Worm (Caenorhabditis elegans) whole organism, midembryonic: ENCODE measurements around the gene dpy-10.

Source experiments
- T22C8.4 ChIP-seq: fragments of 200-800 bp; sonication (Bioruptor generic); IDR thresholded peaks from 2 replicates; pipeline ENCODE4 v1.3.6; 2022; ENCODE audit warnings: missing genetic modification characterization, missing compliant biosample characterization
- cog-1 ChIP-seq: sonication (generic microtip); optimal IDR thresholded peaks from 2 replicates; lab custom pipeline; 2016; ENCODE audit warnings: missing genetic modification characterization, missing compliant biosample characterization
- flt-1 ChIP-seq: fragments of 200-800 bp; sonication (Bioruptor generic); IDR thresholded peaks from 2 replicates; pipeline ENCODE4 v1.3.6; 2022; ENCODE audit warnings: missing genetic modification characterization, missing compliant biosample characterization
- klf-2 ChIP-seq: fragments of 200-800 bp; sonication (Bioruptor generic); conservative IDR thresholded peaks from 2 replicates; pipeline ENCODE4 v1.3.6; 2022; ENCODE audit warnings: missing genetic modification reagents, missing genetic modification characterization, missing compliant biosample characterization
- med-1 ChIP-seq: sonication (generic microtip); optimal IDR thresholded peaks from 2 replicates; lab custom pipeline; 2017; ENCODE audit warnings: missing genetic modification characterization, mild to moderate bottlenecking, missing compliant biosample characterization, antibody characterized with exemption, missing genetic modification reagents; ENCODE audit not compliant: insufficient read depth
- ref-1 ChIP-seq: fragments of 200-800 bp; sonication (Bioruptor generic); conservative IDR thresholded peaks from 2 replicates; pipeline ENCODE4 v1.3.6; 2022; ENCODE audit warnings: missing genetic modification reagents, missing genetic modification characterization, missing compliant biosample characterization
- tab-1 ChIP-seq: fragments of 200-800 bp; sonication (Bioruptor generic); IDR thresholded peaks from 2 replicates; pipeline ENCODE4 v1.3.6; 2022; ENCODE audit warnings: missing genetic modification characterization, missing compliant biosample characterization
- ztf-23 ChIP-seq: fragments of 200-800 bp; sonication (Bioruptor generic); IDR thresholded peaks from 2 replicates; pipeline ENCODE4 v1.3.6; 2022; ENCODE audit warnings: missing genetic modification reagents, missing genetic modification characterization, missing compliant biosample characterization
- ztf-29 ChIP-seq: fragments of 200-800 bp; sonication (Bioruptor generic); IDR thresholded peaks from 2 replicates; pipeline ENCODE4 v1.3.6; 2022; ENCODE audit warnings: missing genetic modification reagents, missing genetic modification characterization, missing compliant biosample characterization

The dpy-10 gene

ce11 chrII:6745783-6746182 is 33.8 kb upstream of the dpy-10 start, which contains the start of gene ins-14:
Gene ins-14, minus strand, starts transcription at chrII:6745814.
- TF ChIP-seq ref-1 = no peak
- no peak for TF ChIP-seq med-1

DNA sequence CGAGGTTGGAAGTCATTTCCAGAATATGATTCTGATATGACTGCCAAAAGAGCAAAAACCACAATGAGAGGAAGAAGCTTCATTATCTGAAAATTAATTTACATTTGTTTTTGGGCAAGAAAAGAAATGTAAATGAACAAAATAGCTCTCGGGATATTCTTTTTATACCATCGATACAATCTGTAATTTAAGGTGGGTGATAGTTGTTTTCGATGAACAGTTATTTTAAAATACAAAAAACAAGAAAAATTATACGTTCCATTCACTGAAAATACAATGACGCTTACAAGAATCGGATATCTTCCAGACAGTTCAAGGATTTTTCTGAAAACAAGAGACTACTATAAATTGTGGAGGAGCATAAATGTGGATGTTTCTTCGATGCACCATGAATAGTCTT is 32.6 kb upstream of the dpy-10 start, which contains the start of gene ins-15:
TSS of gene ins-15 (minus strand) at position 101 of the 400 bp plus-strand sequence.
- TF ChIP-seq T22C8.4 (GFP tag; lab: Robert Waterston, UW) (no peak), tab-1 (GFP tag; lab: Robert Waterston, UW) (no peak), med-1 (no peak), flt-1 (GFP tag; lab: Robert Waterston, UW) (no peak), ztf-29 (GFP tag; lab: Robert Waterston, UW) (no peak), ref-1 (no peak), klf-2 (GFP tag; lab: Robert Waterston, UW) (no peak), cog-1 (no peak), ztf-23 (GFP tag; lab: Robert Waterston, UW) (no peak)

ce11 chrII:6742614-6743013 is 30.6 kb upstream of the dpy-10 start, which contains the start of gene F41G3.6:
Gene F41G3.6, plus strand, starts transcription at chrII:6742914.
- no peak for TF ChIP-seq klf-2 (GFP tag; lab: Robert Waterston, UW)
- no peak for TF ChIP-seq ztf-29 (GFP tag; lab: Robert Waterston, UW)
- no peak for TF ChIP-seq ztf-23 (GFP tag; lab: Robert Waterston, UW)
- no peak for TF ChIP-seq cog-1
- TF ChIP-seq med-1 = no peak
- no peak for TF ChIP-seq flt-1 (GFP tag; lab: Robert Waterston, UW)
- TF ChIP-seq ref-1 = no peak
- no peak for TF ChIP-seq tab-1 (GFP tag; lab: Robert Waterston, UW)
- TF ChIP-seq T22C8.4 (GFP tag; lab: Robert Waterston, UW) = no peak

- TF ChIP-seq med-1 (no peak), cog-1 (peak; percentile 41), T22C8.4 (GFP tag; lab: Robert Waterston, UW) (no peak), ztf-23 (GFP tag; lab: Robert Waterston, UW) (no peak), flt-1 (GFP tag; lab: Robert Waterston, UW) (peak; percentile 77; the same call in 1 of the 2 replicates), ztf-29 (GFP tag; lab: Robert Waterston, UW) (0 out of 2 replicates have a peak, but pooled peaks have one; percentile 34), klf-2 (GFP tag; lab: Robert Waterston, UW) (peak; percentile 64; the same call in 1 of the 2 replicates), tab-1 (GFP tag; lab: Robert Waterston, UW) (0 out of 2 replicates have a peak, but pooled peaks have one; percentile 20), ref-1 (no peak)
Measured at ce11 chrII:6741428-6741827, 29.4 kb upstream of the dpy-10 start, which contains the start of gene exos-8. Gene exos-8, plus strand, starts transcription at chrII:6741691.

DNA sequence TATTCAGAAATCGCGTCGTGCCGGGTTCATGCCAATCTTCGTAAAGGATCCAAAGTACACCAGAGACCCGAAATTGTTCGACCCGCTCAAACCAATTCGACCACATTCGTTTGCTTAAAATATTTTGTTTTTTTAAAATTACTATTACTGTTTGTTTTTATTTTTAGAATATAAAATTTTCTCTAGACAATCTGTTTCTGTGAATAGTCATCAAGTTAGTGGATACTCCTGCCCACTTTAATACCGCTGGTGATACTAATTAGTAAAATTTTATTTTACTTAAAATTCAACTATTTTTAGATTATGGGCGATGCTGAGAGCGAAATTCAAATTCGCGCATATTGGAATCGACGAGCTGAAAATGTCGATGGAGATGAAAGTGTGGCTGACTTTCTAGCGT is 24.6 kb upstream of the dpy-10 start, which contains the start of gene T14B4.1:
TSS of gene T14B4.1 (plus strand) at position 301 of the 400 bp plus-strand sequence.
- TF ChIP-seq ztf-29 (GFP tag; lab: Robert Waterston, UW) = no peak
- TF ChIP-seq med-1 = no peak
- TF ChIP-seq ztf-23 (GFP tag; lab: Robert Waterston, UW) = no peak
- TF ChIP-seq flt-1 (GFP tag; lab: Robert Waterston, UW) = no peak
- TF ChIP-seq cog-1 = no peak
- no peak for TF ChIP-seq klf-2 (GFP tag; lab: Robert Waterston, UW)
- no peak for TF ChIP-seq tab-1 (GFP tag; lab: Robert Waterston, UW)
- TF ChIP-seq ref-1 = no peak
- no peak for TF ChIP-seq T22C8.4 (GFP tag; lab: Robert Waterston, UW)

DNA sequence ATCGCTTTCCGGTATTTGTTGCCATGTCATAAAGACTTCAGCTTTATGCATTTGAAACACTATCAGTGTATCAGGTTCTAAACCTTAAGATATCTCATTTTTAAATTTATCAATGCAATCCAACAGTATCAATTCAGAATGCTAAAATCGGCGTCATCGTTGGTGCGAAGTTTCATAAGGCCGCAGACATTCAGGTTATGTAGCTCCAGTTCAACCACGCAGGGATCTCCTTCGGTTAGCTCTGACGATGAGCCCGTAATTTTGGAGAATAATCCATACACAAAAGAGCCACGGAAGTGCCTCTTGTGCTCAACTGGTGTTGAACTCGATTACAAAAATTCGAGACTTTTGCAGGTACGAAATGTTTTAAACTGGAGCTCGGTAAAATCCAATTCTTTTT is 24.0 kb upstream of the dpy-10 start, which contains the start of gene mrps-18.C:
TSS of gene mrps-18.C (plus strand) at position 138 of the 400 bp plus-strand sequence.
- no peak for TF ChIP-seq ztf-23 (GFP tag; lab: Robert Waterston, UW)
- no peak for TF ChIP-seq klf-2 (GFP tag; lab: Robert Waterston, UW)
- TF ChIP-seq ref-1 = no peak
- no peak for TF ChIP-seq med-1
- TF ChIP-seq flt-1 (GFP tag; lab: Robert Waterston, UW) = no peak
- no peak for TF ChIP-seq ztf-29 (GFP tag; lab: Robert Waterston, UW)
- TF ChIP-seq T22C8.4 (GFP tag; lab: Robert Waterston, UW) = no peak

- TF ChIP-seq ref-1 (no peak), ztf-23 (GFP tag; lab: Robert Waterston, UW) (peak; percentile 50; the same call in 1 of the 2 replicates), cog-1 (peak; percentile 26), tab-1 (GFP tag; lab: Robert Waterston, UW) (no peak), flt-1 (GFP tag; lab: Robert Waterston, UW) (no peak)
Measured at ce11 chrII:6734674-6735073, 22.6 kb upstream of the dpy-10 start, which contains the start of gene T14B4.3. Gene T14B4.3, plus strand, starts transcription at chrII:6734937.

DNA sequence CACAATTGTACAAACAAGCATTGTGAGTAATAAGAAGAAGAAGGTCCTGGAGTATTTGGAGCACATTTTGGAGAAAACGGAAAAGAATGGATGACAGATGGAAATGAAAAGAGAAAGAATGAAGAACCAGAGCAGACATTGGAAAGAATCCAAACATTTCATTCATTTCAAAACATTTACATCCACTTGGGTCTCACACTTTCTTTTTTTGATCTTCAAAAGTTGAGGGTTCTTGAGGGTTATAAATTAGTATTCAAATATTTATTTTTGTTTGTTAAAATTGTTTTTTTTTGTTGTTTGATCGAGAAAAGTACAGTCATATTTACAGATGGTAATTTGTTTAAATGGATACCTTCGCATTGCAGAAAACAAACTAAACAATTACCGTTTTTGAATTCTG is 21.7 kb upstream of the dpy-10 start, which contains the start of gene T14B4.9:
TSS of gene T14B4.9 (minus strand) at position 101 of the 400 bp plus-strand sequence.
- TF ChIP-seq cog-1 (no peak), klf-2 (GFP tag; lab: Robert Waterston, UW) (no peak), ref-1 (no peak), ztf-29 (GFP tag; lab: Robert Waterston, UW) (no peak), flt-1 (GFP tag; lab: Robert Waterston, UW) (no peak), ztf-23 (GFP tag; lab: Robert Waterston, UW) (no peak), tab-1 (GFP tag; lab: Robert Waterston, UW) (no peak), T22C8.4 (GFP tag; lab: Robert Waterston, UW) (no peak), med-1 (no peak)

ce11 chrII:6729331-6729730 is 17.3 kb upstream of the dpy-10 start, which contains the start of gene T14B4.8:
Gene T14B4.8, minus strand, starts transcription at chrII:6729390.
- TF ChIP-seq cog-1 (no peak), ztf-23 (GFP tag; lab: Robert Waterston, UW) (no peak), ztf-29 (GFP tag; lab: Robert Waterston, UW) (no peak), T22C8.4 (GFP tag; lab: Robert Waterston, UW) (no peak), klf-2 (GFP tag; lab: Robert Waterston, UW) (no peak)

ce11 chrII:6726814-6727213 is 14.8 kb upstream of the dpy-10 start:
- TF ChIP-seq med-1 = no peak
- TF ChIP-seq klf-2 (GFP tag; lab: Robert Waterston, UW) = no peak
- no peak for TF ChIP-seq flt-1 (GFP tag; lab: Robert Waterston, UW)
- TF ChIP-seq ref-1 = no peak
- TF ChIP-seq tab-1 (GFP tag; lab: Robert Waterston, UW) = no peak
- TF ChIP-seq ztf-29 (GFP tag; lab: Robert Waterston, UW) = no peak
- TF ChIP-seq cog-1 = no peak
- TF ChIP-seq ztf-23 (GFP tag; lab: Robert Waterston, UW) = no peak
- no peak for TF ChIP-seq T22C8.4 (GFP tag; lab: Robert Waterston, UW)
